Fruit fly (Drosophila melanogaster) whole organism, embryonic: ENCODE results near the gene Tnks.

Source experiments
- ATbp ChIP-seq: fragments of 200-800 bp; sonication (Bioruptor generic); optimal IDR thresholded peaks from 2 replicates; lab custom pipeline; 2017; ENCODE audit warnings: missing biosample characterization, mild to moderate bottlenecking, missing genetic modification characterization, missing genetic modification reagents
- Aef1 ChIP-seq: fragments of 200-800 bp; sonication (Bioruptor generic); IDR thresholded peaks from 3 replicates; pipeline ENCODE4 v1.3.6; 2022; ENCODE audit warnings: missing biosample characterization, missing genetic modification characterization
- Asciz ChIP-seq: fragments of 200-800 bp; sonication (Bioruptor generic); optimal IDR thresholded peaks from 2 replicates; lab custom pipeline; 2017; ENCODE audit warnings: missing biosample characterization, mild to moderate bottlenecking, missing genetic modification characterization, missing genetic modification reagents
- Atf6 ChIP-seq: fragments of 200-800 bp; sonication (Bioruptor generic); IDR thresholded peaks from 2 replicates; pipeline ENCODE4 v1.3.6; 2022; ENCODE audit warnings: missing biosample characterization, missing genetic modification characterization
- CG10267 ChIP-seq: fragments of 200-800 bp; sonication (Bioruptor generic); optimal IDR thresholded peaks from 2 replicates; lab custom pipeline; 2018; ENCODE audit warnings: missing biosample characterization, mild to moderate bottlenecking, missing genetic modification characterization, moderate library complexity
- CG10366 ChIP-seq: fragments of 200-800 bp; sonication (Bioruptor generic); IDR thresholded peaks from 2 replicates; pipeline ENCODE4 v1.3.6; 2022; ENCODE audit warnings: missing biosample characterization, missing genetic modification characterization
- CG10462 ChIP-seq: fragments of 200-800 bp; sonication (Bioruptor generic); optimal IDR thresholded peaks from 2 replicates; lab custom pipeline; 2016; ENCODE audit warnings: missing biosample characterization, missing genetic modification characterization
- CG10654 ChIP-seq: fragments of 200-800 bp; sonication (Bioruptor generic); optimal IDR thresholded peaks from 2 replicates; lab custom pipeline; 2016; ENCODE audit warnings: missing biosample characterization, missing genetic modification characterization
- CG12391 ChIP-seq: fragments of 200-800 bp; sonication (Bioruptor generic); optimal IDR thresholded peaks from 3 replicates; lab custom pipeline; 2018; ENCODE audit warnings: missing biosample characterization, mild to moderate bottlenecking, missing genetic modification characterization, moderate library complexity
- CG14860 ChIP-seq: fragments of 200-800 bp; sonication (Bioruptor generic); IDR thresholded peaks from 3 replicates; pipeline ENCODE4 v1.3.6; 2022; ENCODE audit warnings: missing biosample characterization, missing genetic modification characterization; ENCODE audit not compliant: partially characterized antibody
- CG17385 ChIP-seq: fragments of 200-800 bp; sonication (Bioruptor generic); optimal IDR thresholded peaks from 3 replicates; lab custom pipeline; 2018; ENCODE audit warnings: missing biosample characterization, mild to moderate bottlenecking, missing genetic modification characterization
- CG17568 ChIP-seq: fragments of 200-800 bp; sonication (Bioruptor generic); optimal IDR thresholded peaks from 2 replicates; lab custom pipeline; 2018; ENCODE audit warnings: missing biosample characterization, mild to moderate bottlenecking, missing genetic modification characterization, moderate library complexity
- CG17829 ChIP-seq: fragments of 200-800 bp; optimal IDR thresholded peaks from 2 replicates; lab custom pipeline; 2019; ENCODE audit warnings: missing biosample characterization, mild to moderate bottlenecking, missing genetic modification characterization, moderate library complexity
- CG2678 ChIP-seq: fragments of 200-800 bp; sonication (Bioruptor generic); optimal IDR thresholded peaks from 3 replicates; lab custom pipeline; 2019; ENCODE audit warnings: missing biosample characterization, mild to moderate bottlenecking, missing genetic modification characterization, moderate library complexity
- CG32772 ChIP-seq: fragments of 200-800 bp; sonication (Bioruptor generic); IDR thresholded peaks from 2 replicates; pipeline ENCODE4 v1.3.6; 2022; ENCODE audit warnings: missing biosample characterization, missing genetic modification characterization
- CG4360 ChIP-seq: fragments of 200-800 bp; sonication (Bioruptor generic); IDR thresholded peaks from 2 replicates; pipeline ENCODE4 v1.3.6; 2022; ENCODE audit warnings: missing biosample characterization, missing genetic modification characterization
- CG8388 ChIP-seq: fragments of 200-800 bp; sonication (Bioruptor generic); optimal IDR thresholded peaks from 2 replicates; lab custom pipeline; 2019; ENCODE audit warnings: missing biosample characterization, mild to moderate bottlenecking, missing genetic modification characterization, moderate library complexity
- CG9797 ChIP-seq: fragments of 200-800 bp; sonication (Bioruptor generic); optimal IDR thresholded peaks from 3 replicates; lab custom pipeline; 2018; ENCODE audit warnings: missing biosample characterization, mild to moderate bottlenecking, missing genetic modification characterization
- D19B ChIP-seq: fragments of 200-800 bp; sonication (Bioruptor generic); optimal IDR thresholded peaks from 2 replicates; lab custom pipeline; 2017; ENCODE audit warnings: missing biosample characterization, mild to moderate bottlenecking, missing genetic modification characterization
- Doc3 ChIP-seq: fragments of 200-800 bp; sonication (Bioruptor generic); IDR thresholded peaks from 3 replicates; pipeline ENCODE4 v1.3.6; 2022; ENCODE audit warnings: missing biosample characterization, missing genetic modification characterization; ENCODE audit not compliant: partially characterized antibody
- E2f1 ChIP-seq: fragments of 200-800 bp; sonication (Bioruptor generic); IDR thresholded peaks from 2 replicates; pipeline ENCODE4 v1.3.6; 2022; ENCODE audit warnings: missing biosample characterization, missing genetic modification characterization
- ERR ChIP-seq: fragments of 200-800 bp; sonication (Bioruptor generic); optimal IDR thresholded peaks from 2 replicates; lab custom pipeline; 2016; ENCODE audit warnings: missing biosample characterization, missing genetic modification characterization
- Eip74EF ChIP-seq, 2 experiments: fragments of 200-800 bp in 1 of 2; fragments of >200 bp in 1 of 2; sonication (Bioruptor generic) in 1 of 2; optimal IDR thresholded peaks; 2 replicates each; lab custom pipeline; 2017 to 2019; ENCODE audit warnings: missing biosample characterization in 2 of 2, missing genetic modification characterization in 2 of 2, mild to moderate bottlenecking in 1 of 2, moderate library complexity in 1 of 2
- Fer1 ChIP-seq: fragments of 200-800 bp; sonication (Bioruptor generic); optimal IDR thresholded peaks from 2 replicates; lab custom pipeline; 2017; ENCODE audit warnings: missing biosample characterization, mild to moderate bottlenecking, missing genetic modification characterization
- HmgD ChIP-seq: fragments of 200-800 bp; sonication (Bioruptor generic); optimal IDR thresholded peaks from 3 replicates; lab custom pipeline; 2016; ENCODE audit warnings: missing biosample characterization, missing genetic modification characterization
- Hsf ChIP-seq: fragments of 200-800 bp; sonication (Bioruptor generic); optimal IDR thresholded peaks from 3 replicates; lab custom pipeline; 2016; ENCODE audit warnings: missing biosample characterization, missing genetic modification characterization
- Rfx ChIP-seq: fragments of 200-800 bp; sonication (Bioruptor generic); IDR thresholded peaks from 2 replicates; pipeline ENCODE4 v1.3.6; 2022; ENCODE audit warnings: missing biosample characterization, missing genetic modification characterization
- Sin3A ChIP-seq: fragments of >200 bp; optimal IDR thresholded peaks from 2 replicates; lab custom pipeline; 2018
- Sox100B ChIP-seq: fragments of 200-800 bp; sonication (Bioruptor generic); optimal IDR thresholded peaks from 3 replicates; lab custom pipeline; 2018; ENCODE audit warnings: missing biosample characterization, mild to moderate bottlenecking, missing genetic modification characterization
- Xbp1 ChIP-seq: fragments of 200-800 bp; sonication (Bioruptor generic); optimal IDR thresholded peaks from 3 replicates; lab custom pipeline; 2016; ENCODE audit warnings: missing biosample characterization, mild to moderate bottlenecking, missing genetic modification characterization
- ap ChIP-seq: fragments of 200-800 bp; sonication (Bioruptor generic); IDR thresholded peaks from 2 replicates; pipeline ENCODE4 v1.3.6; 2022; ENCODE audit warnings: missing biosample characterization, missing genetic modification characterization
- ash1 ChIP-seq: fragments of 200-800 bp; sonication (Bioruptor generic); optimal IDR thresholded peaks from 2 replicates; lab custom pipeline; 2018; ENCODE audit warnings: missing biosample characterization, mild to moderate bottlenecking, missing genetic modification characterization
- bsh ChIP-seq, 2 experiments: fragments of 200-800 bp; sonication (Bioruptor generic); optimal IDR thresholded peaks; 2 replicates each; lab custom pipeline; 2017 to 2018; ENCODE audit warnings: mild to moderate bottlenecking in 2 of 2, missing biosample characterization in 2 of 2, missing genetic modification characterization in 2 of 2, moderate library complexity in 1 of 2
- btn ChIP-seq: fragments of 200-800 bp; sonication (Bioruptor generic); optimal IDR thresholded peaks from 2 replicates; lab custom pipeline; 2016; ENCODE audit warnings: missing biosample characterization, missing genetic modification characterization
- danr ChIP-seq: fragments of 200-800 bp; sonication (Bioruptor generic); IDR thresholded peaks from 2 replicates; pipeline ENCODE4 v1.3.6; 2022; ENCODE audit warnings: missing biosample characterization, missing genetic modification characterization
- fd96Cb ChIP-seq: fragments of 200-800 bp; sonication (Bioruptor generic); optimal IDR thresholded peaks from 2 replicates; lab custom pipeline; 2018; ENCODE audit warnings: missing biosample characterization, mild to moderate bottlenecking, missing genetic modification characterization, moderate library complexity
- gem ChIP-seq: fragments of 200-800 bp; sonication (Bioruptor generic); optimal IDR thresholded peaks from 2 replicates; lab custom pipeline; 2019; ENCODE audit warnings: missing biosample characterization, mild to moderate bottlenecking, missing genetic modification characterization, moderate library complexity
- h ChIP-seq: fragments of >200 bp; optimal IDR thresholded peaks from 2 replicates; lab custom pipeline; 2017
- lab ChIP-seq: fragments of 200-800 bp; sonication (Bioruptor generic); optimal IDR thresholded peaks from 3 replicates; lab custom pipeline; 2017; ENCODE audit warnings: missing biosample characterization, missing genetic modification characterization, mild to moderate bottlenecking, moderate library complexity, missing genetic modification reagents
- lmd ChIP-seq: fragments of 200-800 bp; sonication (Bioruptor generic); IDR thresholded peaks from 2 replicates; pipeline ENCODE4 v1.3.6; 2022; ENCODE audit warnings: missing biosample characterization, missing genetic modification characterization
- lola ChIP-seq, 3 experiments: fragments of >200 bp in 2 of 3; fragments of 200-800 bp in 1 of 3; sonication (Bioruptor generic) in 1 of 3; optimal IDR thresholded peaks; 2 replicates each; lab custom pipeline; 2017 to 2019; ENCODE audit warnings: missing biosample characterization in 3 of 3, missing genetic modification characterization in 3 of 3, mild to moderate bottlenecking in 1 of 3, moderate library complexity in 1 of 3
- lov ChIP-seq, 2 experiments: fragments of 200-800 bp in 1 of 2; fragments of >200 bp in 1 of 2; sonication (Bioruptor generic) in 1 of 2; IDR thresholded peaks in 1 of 2; optimal IDR thresholded peaks in 1 of 2; 2 replicates in 1 of 2; 3 replicates in 1 of 2; pipeline versions ENCODE4 v1.3.6 to Lab custom; 2017 to 2022; ENCODE audit warnings: missing biosample characterization in 1 of 2, missing genetic modification characterization in 1 of 2
- maf-S ChIP-seq: fragments of 200-800 bp; sonication (Bioruptor generic); optimal IDR thresholded peaks from 2 replicates; lab custom pipeline; 2016; ENCODE audit warnings: missing biosample characterization, missing genetic modification characterization
- ranshi ChIP-seq: fragments of 200-800 bp; sonication (Bioruptor generic); IDR thresholded peaks from 2 replicates; pipeline ENCODE4 v1.3.6; 2022; ENCODE audit warnings: missing biosample characterization, missing genetic modification characterization
- ro ChIP-seq: fragments of 200-800 bp; sonication (Bioruptor generic); IDR thresholded peaks from 2 replicates; pipeline ENCODE4 v1.3.6; 2022; ENCODE audit warnings: missing biosample characterization, missing genetic modification characterization
- sisA ChIP-seq: fragments of 200-800 bp; sonication (Bioruptor generic); IDR thresholded peaks from 2 replicates; pipeline ENCODE4 v1.3.6; 2022; ENCODE audit warnings: missing biosample characterization, missing genetic modification characterization
- so ChIP-seq: fragments of 200-800 bp; sonication (Bioruptor generic); IDR thresholded peaks from 3 replicates; pipeline ENCODE4 v1.3.6; 2022; ENCODE audit warnings: missing biosample characterization, missing genetic modification characterization
- sr ChIP-seq: fragments of 200-800 bp; sonication (Bioruptor generic); IDR thresholded peaks from 3 replicates; pipeline ENCODE4 v1.3.6; 2022; ENCODE audit warnings: missing biosample characterization, missing genetic modification characterization
- tap ChIP-seq: fragments of 200-800 bp; optimal IDR thresholded peaks from 3 replicates; lab custom pipeline; 2019; ENCODE audit warnings: missing biosample characterization, mild to moderate bottlenecking, missing genetic modification characterization, moderate library complexity
- unc-4 ChIP-seq: fragments of 200-800 bp; sonication (Bioruptor generic); IDR thresholded peaks from 2 replicates; pipeline ENCODE4 v1.3.6; 2022; ENCODE audit warnings: missing biosample characterization, missing genetic modification characterization; ENCODE audit not compliant: partially characterized antibody

Tnks gene

dm6 chr3R:25630541-25630940 is 30.5 kb downstream of the Tnks start (continued):
- TF ChIP-seq CG32772 (GFP tag; lab: Robert Waterston, UW) (0 out of 2 replicates have a peak, but pooled peaks have one; percentile 26), Aef1 (GFP tag; lab: Robert Waterston, UW) (peak; percentile 20; the same call in 1 of the 3 replicates), fd96Cb (tag; lab: Kevin White, UChicago) (peak; percentile 27), gem (peak; percentile 67), btn (GFP tag; lab: Kevin White, UChicago) (no peak), Doc3 (no peak), lmd (GFP tag; lab: Robert Waterston, UW) (peak; percentile 39; the same call in 1 of the 2 replicates), ranshi (GFP tag; lab: Robert Waterston, UW) (peak; percentile 34; the same call in 1 of the 2 replicates), Sox100B (GFP tag; lab: Kevin White, UChicago) (no peak), unc-4 (GFP tag; lab: Robert Waterston, UW) (no peak), CG10654 (GFP tag; lab: Kevin White, UChicago) (no peak), lola (GFP tag; optimal IDR thresholded peaks at IDR 0.05; lab: Kevin White, UChicago) (no peak), CG9797 (GFP tag; lab: Kevin White, UChicago) (no peak), ash1 (GFP tag; lab: Kevin White, UChicago) (no peak), CG10366 (GFP tag; lab: Robert Waterston, UW) (no peak), ap (GFP tag; lab: Robert Waterston, UW) (no peak), CG17568 (GFP tag; lab: Kevin White, UChicago) (no peak), Eip74EF (GFP tag; optimal IDR thresholded peaks at IDR 0.05; lab: Kevin White, UChicago) (no peak), CG4360 (GFP tag; lab: Robert Waterston, UW) (no peak), CG12391 (peak; percentile 35), danr (GFP tag; lab: Robert Waterston, UW) (no peak), Sin3A (no peak), CG17385 (GFP tag; lab: Kevin White, UChicago) (no peak), tap (tag; lab: Kevin White, UChicago) (peak; percentile 36), sr (no peak), ATbp (no peak), so (peak; percentile 11; the same call in 1 of the 3 replicates), HmgD (no peak), Atf6 (GFP tag; lab: Robert Waterston, UW) (peak; percentile 17; the same call in 1 of the 2 replicates), ro (GFP tag; lab: Robert Waterston, UW) (no peak), Rfx (GFP tag; lab: Robert Waterston, UW) (0 out of 2 replicates have a peak, but pooled peaks have one; percentile 7), CG8388 (GFP tag; lab: Kevin White, UChicago) (peak; percentile 16), lab (GFP tag; lab: Kevin White, UChicago) (no peak), maf-S (GFP tag; lab: Kevin White, UChicago) (no peak), Hsf (no peak), ERR (GFP tag; lab: Kevin White, UChicago) (no peak), E2f1 (GFP tag; lab: Robert Waterston, UW) (peak; percentile 43), bsh (GFP tag; optimal IDR thresholded peaks at IDR 0.05; lab: Kevin White, UChicago) (peak in 1 of 2 experiments; percentile 55), CG14860 (no peak), Fer1 (peak; percentile 25), h (lab: Kevin White, UChicago) (no peak), Xbp1 (GFP tag; lab: Kevin White, UChicago) (no peak), CG10462 (GFP tag; lab: Kevin White, UChicago) (no peak), Asciz (GFP tag; lab: Kevin White, UChicago) (no peak), lov (optimal IDR thresholded peaks at IDR 0.05; lab: Kevin White, UChicago) (no peak), lov (GFP tag; IDR thresholded peaks at IDR 0.05; lab: Robert Waterston, UW) (no peak), sisA (GFP tag; lab: Robert Waterston, UW) (peak; percentile 23; the same call in 1 of the 2 replicates), CG2678 (tag; lab: Kevin White, UChicago) (peak; percentile 64), D19B (no peak), CG10267 (tag; lab: Kevin White, UChicago) (no peak), CG17829 (tag; lab: Kevin White, UChicago) (peak; percentile 11)
